Fruit fly (Drosophila melanogaster) whole organism, prepupa: ENCODE results near the gene Ldh.

Experiments
- Blimp-1 ChIP-seq: fragments of 200-800 bp; sonication (Bioruptor generic); optimal IDR thresholded peaks from 3 replicates; lab custom pipeline; 2017; ENCODE audit warnings: missing biosample characterization, missing genetic modification characterization, mild to moderate bottlenecking, moderate library complexity, missing genetic modification reagents
- CG1621 ChIP-seq: fragments of 200-800 bp; sonication (Bioruptor generic); optimal IDR thresholded peaks from 3 replicates; lab custom pipeline; 2018; ENCODE audit warnings: missing biosample characterization, mild to moderate bottlenecking, missing genetic modification characterization
- CG31627 ChIP-seq: fragments of 200-800 bp; sonication (Bioruptor generic); optimal IDR thresholded peaks from 3 replicates; lab custom pipeline; 2016; ENCODE audit warnings: missing biosample characterization, missing genetic modification characterization
- CG8319 ChIP-seq: fragments of 200-800 bp; sonication (Bioruptor generic); optimal IDR thresholded peaks from 3 replicates; lab custom pipeline; 2016; ENCODE audit warnings: missing biosample characterization, missing genetic modification characterization
- Met ChIP-seq: fragments of 200-800 bp; sonication (Bioruptor generic); optimal IDR thresholded peaks from 3 replicates; lab custom pipeline; 2016; ENCODE audit warnings: missing biosample characterization, missing genetic modification characterization
- dac ChIP-seq: fragments of 200-800 bp; sonication (Bioruptor generic); optimal IDR thresholded peaks from 2 replicates; lab custom pipeline; 2017; ENCODE audit warnings: missing biosample characterization, mild to moderate bottlenecking, missing genetic modification characterization
- fd85E ChIP-seq: fragments of 200-800 bp; sonication (Bioruptor generic); optimal IDR thresholded peaks from 3 replicates; lab custom pipeline; 2016; ENCODE audit warnings: missing biosample characterization, missing genetic modification characterization
- vri ChIP-seq: fragments of 200-800 bp; sonication (Bioruptor generic); optimal IDR thresholded peaks from 3 replicates; lab custom pipeline; 2016; ENCODE audit warnings: missing biosample characterization, mild to moderate bottlenecking, missing genetic modification characterization

DNA sequence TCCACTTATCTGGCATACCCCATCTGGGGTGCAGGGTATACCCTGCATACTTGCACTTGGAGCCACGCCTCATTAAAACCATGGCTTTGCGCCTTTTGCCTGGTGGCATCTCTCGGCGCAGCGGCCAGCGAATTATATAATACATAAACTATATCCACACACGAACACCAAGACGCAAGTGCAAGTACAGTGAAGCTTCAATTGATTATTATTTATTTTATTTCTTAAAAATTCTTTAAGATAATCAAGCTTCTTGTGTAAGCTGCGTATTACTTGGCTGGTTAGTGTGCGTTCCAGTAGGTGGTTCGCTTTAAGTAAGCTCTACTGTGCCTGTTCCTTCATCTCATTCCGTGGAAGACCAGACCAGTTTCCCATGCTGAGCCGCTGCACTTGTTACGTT, 3.8 kb upstream of the Ldh start:
- TF ChIP-seq fd85E (GFP tag; lab: Kevin White, UChicago) (no peak), CG1621 (tag; lab: Kevin White, UChicago) (peak; percentile 54), CG31627 (GFP tag; lab: Kevin White, UChicago) (peak; percentile 45), dac (GFP tag; lab: Kevin White, UChicago) (peak; percentile 26), Blimp-1 (peak; percentile 17), Met (GFP tag; lab: Kevin White, UChicago) (peak; percentile 71), CG8319 (GFP tag; lab: Kevin White, UChicago) (no peak), vri (GFP tag; lab: Kevin White, UChicago) (peak; percentile 49)
